Worm (Caenorhabditis elegans) whole organism, L1 larva: Measurements from ENCODE around the gene E01G6.2.

ENCODE experiments used
- aly-2 ChIP-seq: fragments of 150-350 bp; optimal IDR thresholded peaks from 2 replicates; lab custom pipeline; 2014; ENCODE audit warnings: missing biosample characterization, missing genetic modification characterization
- ama-1 ChIP-seq: fragments of 150-350 bp; optimal IDR thresholded peaks from 2 replicates; lab custom pipeline; 2014
- elt-3 ChIP-seq, 6 experiments: fragments of 150-350 bp in 1 of 6; sonication (generic microtip); optimal IDR thresholded peaks; 2 replicates each; lab custom pipeline; 2017 to 2018; ENCODE audit warnings: missing biosample characterization in 6 of 6, missing genetic modification characterization in 6 of 6, inconsistent platforms in 1 of 6
- jun-1 ChIP-seq: fragments of 150-350 bp; optimal IDR thresholded peaks from 2 replicates; lab custom pipeline; 2014; ENCODE audit warnings: missing biosample characterization, missing genetic modification reagents, missing genetic modification characterization
- lin-15B ChIP-seq: fragments of 150-350 bp; sonication (generic microtip); optimal IDR thresholded peaks from 3 replicates; lab custom pipeline; 2014; ENCODE audit warnings: missing biosample characterization, missing genetic modification characterization
- nhr-237 ChIP-seq: fragments of 150-350 bp; optimal IDR thresholded peaks from 2 replicates; lab custom pipeline; 2014; ENCODE audit warnings: missing biosample characterization, missing genetic modification characterization
- nhr-76 ChIP-seq: sonication (generic microtip); optimal IDR thresholded peaks from 2 replicates; lab custom pipeline; 2017; ENCODE audit warnings: missing biosample characterization, missing genetic modification characterization
- ztf-11 ChIP-seq, 2 experiments: sonication (generic microtip); optimal IDR thresholded peaks; 2 replicates each; lab custom pipeline; 2016 to 2017; ENCODE audit warnings: missing genetic modification characterization in 2 of 2, missing biosample characterization in 1 of 2, missing compliant biosample characterization in 1 of 2

ce11 chrX:12225970-12226369 lies 30.5 kb upstream of the E01G6.2 start, which contains the start of gene cest-9.1:
- no peak for TF ChIP-seq ztf-11 (tag; optimal IDR thresholded peaks at IDR 0.05; lab: Kevin White, UChicago)
- TF ChIP-seq aly-2 (tag; lab: Kevin White, UChicago), result no peak
- no peak for TF ChIP-seq jun-1 (tag; lab: Kevin White, UChicago)
- TF ChIP-seq elt-3 (tag; optimal IDR thresholded peaks at IDR 0.05; lab: Kevin White, UChicago), result no peak
- TF ChIP-seq ama-1 (lab: Kevin White, UChicago), result no peak
- TF ChIP-seq nhr-237 (tag; lab: Kevin White, UChicago), result no peak
- no peak for TF ChIP-seq nhr-76 (tag; lab: Kevin White, UChicago)
- no peak for TF ChIP-seq lin-15B (tag; lab: Kevin White, UChicago)
